Fruit fly (Drosophila melanogaster) whole organism, embryonic: ENCODE measurements around the gene CG3862.

Experiments
- Aef1 ChIP-seq: fragments of 200-800 bp; sonication (Bioruptor generic); IDR thresholded peaks from 3 replicates; pipeline ENCODE4 v1.3.6; 2022; ENCODE audit warnings: missing biosample characterization, missing genetic modification characterization
- Atf3 ChIP-seq: fragments of 200-800 bp; sonication (Bioruptor generic); optimal IDR thresholded peaks from 3 replicates; lab custom pipeline; 2016; ENCODE audit warnings: missing biosample characterization, missing genetic modification characterization
- Bteb2 ChIP-seq: fragments of 200-800 bp; sonication (Bioruptor generic); optimal IDR thresholded peaks from 2 replicates; lab custom pipeline; 2016; ENCODE audit warnings: missing biosample characterization, missing genetic modification characterization
- CG1024 ChIP-seq: fragments of 200-800 bp; sonication (Bioruptor generic); IDR thresholded peaks from 2 replicates; pipeline ENCODE4 v1.3.6; 2022; ENCODE audit warnings: missing biosample characterization, missing genetic modification characterization
- CG10267 ChIP-seq: fragments of 200-800 bp; sonication (Bioruptor generic); optimal IDR thresholded peaks from 2 replicates; lab custom pipeline; 2018; ENCODE audit warnings: missing biosample characterization, mild to moderate bottlenecking, missing genetic modification characterization, moderate library complexity
- CG11560 ChIP-seq: fragments of 200-800 bp; sonication (Bioruptor generic); IDR thresholded peaks from 3 replicates; pipeline ENCODE4 v1.3.6; 2022; ENCODE audit warnings: missing biosample characterization, missing genetic modification characterization
- CG11696 ChIP-seq: fragments of 200-800 bp; sonication (Bioruptor generic); IDR thresholded peaks from 2 replicates; pipeline ENCODE4 v1.3.6; 2022; ENCODE audit warnings: missing biosample characterization, missing genetic modification characterization
- CG12299 ChIP-seq: fragments of 200-800 bp; sonication (Bioruptor generic); optimal IDR thresholded peaks from 2 replicates; lab custom pipeline; 2018; ENCODE audit warnings: missing biosample characterization, mild to moderate bottlenecking, missing genetic modification characterization
- CG12391 ChIP-seq: fragments of 200-800 bp; sonication (Bioruptor generic); optimal IDR thresholded peaks from 3 replicates; lab custom pipeline; 2018; ENCODE audit warnings: missing biosample characterization, mild to moderate bottlenecking, missing genetic modification characterization, moderate library complexity
- CG13624 ChIP-seq: fragments of 200-800 bp; sonication (Bioruptor generic); optimal IDR thresholded peaks from 2 replicates; lab custom pipeline; 2016; ENCODE audit warnings: missing biosample characterization, missing genetic modification characterization
- CG13894 ChIP-seq: fragments of 200-800 bp; sonication (Bioruptor generic); optimal IDR thresholded peaks from 3 replicates; lab custom pipeline; 2018; ENCODE audit warnings: missing biosample characterization, mild to moderate bottlenecking, missing genetic modification characterization, moderate library complexity
- CG15073 ChIP-seq: fragments of 200-800 bp; sonication (Bioruptor generic); optimal IDR thresholded peaks from 2 replicates; lab custom pipeline; 2016; ENCODE audit warnings: missing biosample characterization, missing genetic modification characterization
- CG15696 ChIP-seq: fragments of 200-800 bp; sonication (Bioruptor generic); optimal IDR thresholded peaks from 2 replicates; lab custom pipeline; 2019; ENCODE audit warnings: missing biosample characterization, mild to moderate bottlenecking, missing genetic modification characterization, moderate library complexity
- CG17568 ChIP-seq: fragments of 200-800 bp; sonication (Bioruptor generic); optimal IDR thresholded peaks from 2 replicates; lab custom pipeline; 2018; ENCODE audit warnings: missing biosample characterization, mild to moderate bottlenecking, missing genetic modification characterization, moderate library complexity
- CG2712 ChIP-seq: fragments of 200-800 bp; optimal IDR thresholded peaks from 3 replicates; lab custom pipeline; 2019; ENCODE audit warnings: missing biosample characterization, mild to moderate bottlenecking, missing genetic modification characterization, moderate library complexity
- CG3065 ChIP-seq: fragments of 200-800 bp; sonication (Bioruptor generic); optimal IDR thresholded peaks from 2 replicates; lab custom pipeline; 2016; ENCODE audit warnings: missing biosample characterization, missing genetic modification characterization
- CG33213 ChIP-seq: fragments of 200-800 bp; sonication (Bioruptor generic); optimal IDR thresholded peaks from 3 replicates; lab custom pipeline; 2016; ENCODE audit warnings: missing biosample characterization, missing genetic modification characterization
- CG3847 ChIP-seq: fragments of 200-800 bp; sonication (Bioruptor generic); IDR thresholded peaks from 2 replicates; pipeline ENCODE4 v1.3.6; 2022; ENCODE audit warnings: missing biosample characterization, missing genetic modification characterization
- CG4424 ChIP-seq: fragments of 200-800 bp; sonication (Bioruptor generic); optimal IDR thresholded peaks from 3 replicates; lab custom pipeline; 2016; ENCODE audit warnings: missing biosample characterization, missing genetic modification characterization
- CG6813 ChIP-seq: fragments of 200-800 bp; sonication (Bioruptor generic); optimal IDR thresholded peaks from 2 replicates; lab custom pipeline; 2017; ENCODE audit warnings: missing biosample characterization, missing genetic modification characterization, mild to moderate bottlenecking, moderate library complexity, missing genetic modification reagents
- CG7786 ChIP-seq: fragments of 200-800 bp; sonication (Bioruptor generic); optimal IDR thresholded peaks from 2 replicates; lab custom pipeline; 2016; ENCODE audit warnings: missing biosample characterization, missing genetic modification characterization
- CG8478 ChIP-seq: fragments of >200 bp; optimal IDR thresholded peaks from 2 replicates; lab custom pipeline; 2018
- CG8765 ChIP-seq: fragments of 200-800 bp; sonication (Bioruptor generic); IDR thresholded peaks from 2 replicates; pipeline ENCODE4 v1.3.6; 2022; ENCODE audit warnings: missing biosample characterization, missing genetic modification characterization
- CG9876 ChIP-seq: fragments of 200-800 bp; sonication (Bioruptor generic); optimal IDR thresholded peaks from 2 replicates; lab custom pipeline; 2016; ENCODE audit warnings: missing biosample characterization, missing genetic modification characterization
- Dip3 ChIP-seq: fragments of 200-800 bp; sonication (Bioruptor generic); optimal IDR thresholded peaks from 3 replicates; lab custom pipeline; 2016; ENCODE audit warnings: missing biosample characterization, missing genetic modification characterization
- ERR ChIP-seq: fragments of 200-800 bp; sonication (Bioruptor generic); optimal IDR thresholded peaks from 2 replicates; lab custom pipeline; 2016; ENCODE audit warnings: missing biosample characterization, missing genetic modification characterization
- H2.0 ChIP-seq: fragments of 200-800 bp; sonication (Bioruptor generic); IDR thresholded peaks from 2 replicates; pipeline ENCODE4 v1.3.6; 2022; ENCODE audit warnings: missing biosample characterization, missing genetic modification characterization
- HLH3B ChIP-seq: fragments of 200-800 bp; sonication (Bioruptor generic); IDR thresholded peaks from 2 replicates; pipeline ENCODE4 v1.3.6; 2022; ENCODE audit warnings: missing biosample characterization, missing genetic modification characterization
- Hand ChIP-seq: fragments of 200-800 bp; sonication (Bioruptor generic); optimal IDR thresholded peaks from 2 replicates; lab custom pipeline; 2017; ENCODE audit warnings: mild to moderate bottlenecking, missing biosample characterization, missing genetic modification reagents, missing genetic modification characterization
- MBD-R2 ChIP-seq: fragments of 200-800 bp; sonication (Bioruptor generic); IDR thresholded peaks from 2 replicates; pipeline ENCODE4 v1.3.6; 2022; ENCODE audit warnings: missing biosample characterization, missing genetic modification characterization
- Myb ChIP-seq: fragments of 200-800 bp; sonication (Bioruptor generic); optimal IDR thresholded peaks from 2 replicates; lab custom pipeline; 2016; ENCODE audit warnings: missing biosample characterization, missing genetic modification characterization
- NK7.1 ChIP-seq: fragments of 200-800 bp; sonication (Bioruptor generic); optimal IDR thresholded peaks from 3 replicates; lab custom pipeline; 2016; ENCODE audit warnings: missing biosample characterization, missing genetic modification characterization
- PHDP ChIP-seq: fragments of 200-800 bp; sonication (Bioruptor generic); optimal IDR thresholded peaks from 3 replicates; lab custom pipeline; 2018; ENCODE audit warnings: missing biosample characterization, mild to moderate bottlenecking, missing genetic modification characterization, moderate library complexity
- Sin3A ChIP-seq: fragments of >200 bp; optimal IDR thresholded peaks from 2 replicates; lab custom pipeline; 2018
- Sox102F ChIP-seq: fragments of 200-800 bp; sonication (Bioruptor generic); optimal IDR thresholded peaks from 2 replicates; lab custom pipeline; 2018; ENCODE audit warnings: missing biosample characterization, mild to moderate bottlenecking, missing genetic modification characterization, moderate library complexity
- Xrp1 ChIP-seq: fragments of 200-800 bp; sonication (Bioruptor generic); IDR thresholded peaks from 2 replicates; pipeline ENCODE4 v1.3.6; 2022; ENCODE audit warnings: missing biosample characterization, missing genetic modification characterization
- al ChIP-seq: fragments of 200-800 bp; sonication (Bioruptor generic); IDR thresholded peaks from 2 replicates; pipeline ENCODE4 v1.3.6; 2022; ENCODE audit warnings: missing biosample characterization, missing genetic modification characterization
- aop ChIP-seq: fragments of 200-800 bp; sonication (Bioruptor generic); IDR thresholded peaks from 2 replicates; pipeline ENCODE4 v1.3.6; 2022; ENCODE audit warnings: missing biosample characterization, missing genetic modification characterization
- ap ChIP-seq: fragments of 200-800 bp; sonication (Bioruptor generic); IDR thresholded peaks from 2 replicates; pipeline ENCODE4 v1.3.6; 2022; ENCODE audit warnings: missing biosample characterization, missing genetic modification characterization
- ase ChIP-seq: fragments of 200-800 bp; sonication (Bioruptor generic); IDR thresholded peaks from 3 replicates; pipeline ENCODE4 v1.3.6; 2022; ENCODE audit warnings: missing biosample characterization, missing genetic modification characterization
- bcd ChIP-seq: fragments of 200-800 bp; sonication (Bioruptor generic); optimal IDR thresholded peaks from 2 replicates; lab custom pipeline; 2017; ENCODE audit warnings: missing biosample characterization, mild to moderate bottlenecking, missing genetic modification characterization
- bowl ChIP-seq: fragments of 200-800 bp; sonication (Bioruptor generic); IDR thresholded peaks from 2 replicates; pipeline ENCODE4 v1.3.6; 2022; ENCODE audit warnings: missing biosample characterization, missing genetic modification characterization
- cg ChIP-seq: fragments of 200-800 bp; sonication (Bioruptor generic); optimal IDR thresholded peaks from 3 replicates; lab custom pipeline; 2019; ENCODE audit warnings: missing biosample characterization, mild to moderate bottlenecking, missing genetic modification characterization, moderate library complexity
- ftz-f1 ChIP-seq: fragments of 200-800 bp; sonication (Bioruptor generic); optimal IDR thresholded peaks from 2 replicates; lab custom pipeline; 2016; ENCODE audit warnings: missing biosample characterization, missing genetic modification characterization
- jing ChIP-seq: fragments of 200-800 bp; sonication (Bioruptor generic); optimal IDR thresholded peaks from 2 replicates; lab custom pipeline; 2018; ENCODE audit warnings: missing biosample characterization, mild to moderate bottlenecking, missing genetic modification characterization
- nau ChIP-seq: fragments of 200-800 bp; sonication (Bioruptor generic); optimal IDR thresholded peaks from 3 replicates; lab custom pipeline; 2017; ENCODE audit warnings: missing biosample characterization, mild to moderate bottlenecking, missing genetic modification characterization, missing genetic modification reagents
- org-1 ChIP-seq: fragments of 200-800 bp; sonication (Bioruptor generic); optimal IDR thresholded peaks from 2 replicates; lab custom pipeline; 2017; ENCODE audit warnings: missing biosample characterization, missing genetic modification characterization
- prd ChIP-seq, 3 experiments: fragments of >200 bp in 2 of 3; fragments of 200-800 bp in 1 of 3; sonication (Bioruptor generic) in 1 of 3; optimal IDR thresholded peaks in 2 of 3; IDR thresholded peaks in 1 of 3; 2 replicates in 2 of 3; 3 replicates in 1 of 3; pipeline versions ENCODE4 v1.3.6 to Lab custom; 2017 to 2022; ENCODE audit warnings: missing biosample characterization in 1 of 3, missing genetic modification characterization in 1 of 3
- row ChIP-seq: fragments of 200-800 bp; sonication (Bioruptor generic); IDR thresholded peaks from 3 replicates; pipeline ENCODE4 v1.3.6; 2022; ENCODE audit warnings: missing biosample characterization, missing genetic modification characterization
- scrt ChIP-seq: fragments of 200-800 bp; sonication (Bioruptor generic); optimal IDR thresholded peaks from 2 replicates; lab custom pipeline; 2018; ENCODE audit warnings: missing biosample characterization, mild to moderate bottlenecking, missing genetic modification characterization, moderate library complexity
- ssp ChIP-seq: fragments of 200-800 bp; sonication (Bioruptor generic); IDR thresholded peaks from 2 replicates; pipeline ENCODE4 v1.3.6; 2022; ENCODE audit warnings: missing biosample characterization, missing genetic modification characterization
- stc ChIP-seq: fragments of 200-800 bp; sonication (Bioruptor generic); IDR thresholded peaks from 2 replicates; pipeline ENCODE4 v1.3.6; 2022; ENCODE audit warnings: missing biosample characterization, missing genetic modification characterization

CG3862 gene

DNA sequence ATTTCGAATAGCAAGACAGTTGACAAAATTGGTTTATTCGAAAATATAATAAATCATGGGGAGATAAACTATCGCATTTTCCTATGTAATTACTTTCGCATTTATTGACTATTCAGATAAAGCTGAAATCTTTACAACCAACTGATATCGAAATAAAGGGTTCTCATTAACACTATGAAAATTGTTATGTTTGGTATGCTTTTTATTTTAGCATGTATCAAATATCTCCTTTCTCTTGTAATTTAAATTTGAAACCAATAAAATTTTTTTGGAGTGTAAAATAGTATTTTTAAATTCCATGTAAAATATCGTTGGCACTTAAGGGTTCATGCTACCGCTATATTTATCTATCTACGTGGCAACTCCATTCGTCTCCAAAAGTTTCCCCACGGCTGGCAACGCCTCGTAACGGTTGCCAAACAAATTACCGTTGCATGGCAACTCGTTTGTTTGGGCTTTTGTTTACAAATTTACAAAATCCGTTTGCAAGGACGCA, 29.4 kb upstream of the CG3862 start, which contains the start of gene CG13949 (continued):
- no peak for TF ChIP-seq jing (GFP tag; lab: Kevin White, UChicago)
- peak; percentile 22 for TF ChIP-seq NK7.1 (GFP tag; lab: Kevin White, UChicago)
- peak; percentile 92 for TF ChIP-seq CG3847 (GFP tag; lab: Robert Waterston, UW)
- 0 out of 2 replicates have a peak, but pooled peaks have one; percentile 57 for TF ChIP-seq CG11696
- TF ChIP-seq Myb (GFP tag; lab: Kevin White, UChicago) = peak; percentile 100
- peak; percentile 32 for TF ChIP-seq scrt (GFP tag; lab: Kevin White, UChicago)
- TF ChIP-seq CG13624 = peak; percentile 64
- TF ChIP-seq CG10267 (tag; lab: Kevin White, UChicago) = peak; percentile 72
- peak; percentile 56 for TF ChIP-seq CG12299 (tag; lab: Kevin White, UChicago)
- TF ChIP-seq CG15696 = peak; percentile 15
- TF ChIP-seq bcd (GFP tag; lab: Kevin White, UChicago) = peak; percentile 45
- peak; percentile 70 for TF ChIP-seq CG2712 (tag; lab: Kevin White, UChicago)
- peak; percentile 60 for TF ChIP-seq Hand (GFP tag; lab: Kevin White, UChicago)
- peak; percentile 15 for TF ChIP-seq Dip3
- peak; percentile 8 for TF ChIP-seq Atf3 (GFP tag; lab: Kevin White, UChicago)
- peak; percentile 76 for TF ChIP-seq stc (GFP tag; lab: Robert Waterston, UW)
- TF ChIP-seq CG6813 (GFP tag; lab: Kevin White, UChicago) = peak; percentile 30
- TF ChIP-seq ERR (GFP tag; lab: Kevin White, UChicago) = no peak
- peak; percentile 47 for TF ChIP-seq ssp (GFP tag; lab: Robert Waterston, UW)
- TF ChIP-seq ap (GFP tag; lab: Robert Waterston, UW) = no peak
- TF ChIP-seq Sin3A (lab: Kevin White, UChicago) = no peak
- peak; percentile 17 for TF ChIP-seq CG9876
- TF ChIP-seq row = peak; percentile 69
- TF ChIP-seq CG8765 (GFP tag; lab: Robert Waterston, UW) = peak; percentile 49; the same call in 1 of the 2 replicates
- no peak for TF ChIP-seq CG1024
- peak; percentile 67 for TF ChIP-seq Sox102F (GFP tag; lab: Kevin White, UChicago)
- peak; percentile 44 for TF ChIP-seq CG4424 (GFP tag; lab: Kevin White, UChicago)
- peak; percentile 80 for TF ChIP-seq H2.0 (GFP tag; lab: Robert Waterston, UW)
- TF ChIP-seq ftz-f1 (GFP tag; lab: Kevin White, UChicago) = no peak
- no peak for TF ChIP-seq cg (GFP tag; lab: Kevin White, UChicago)
- peak; percentile 64 for TF ChIP-seq HLH3B (GFP tag; lab: Robert Waterston, UW)
- peak; percentile 71; the same call in 2 of the 3 replicates for TF ChIP-seq ase (GFP tag; lab: Robert Waterston, UW)
- TF ChIP-seq CG33213 (GFP tag; lab: Kevin White, UChicago) = peak; percentile 71
- peak; percentile 81 for TF ChIP-seq CG12391 (tag; lab: Kevin White, UChicago)
- TF ChIP-seq CG13894 (tag; lab: Kevin White, UChicago) = peak; percentile 63
- peak; percentile 75 for TF ChIP-seq Bteb2 (GFP tag; lab: Kevin White, UChicago)
- TF ChIP-seq PHDP (tag; lab: Kevin White, UChicago) = peak; percentile 84
- no peak for TF ChIP-seq org-1
- no peak for TF ChIP-seq CG7786
- TF ChIP-seq CG11560 (tag; lab: Robert Waterston, UW) = 0 out of 3 replicates have a peak, but pooled peaks have one; percentile 47
- TF ChIP-seq MBD-R2 (GFP tag; lab: Robert Waterston, UW) = peak; percentile 82
- TF ChIP-seq prd (optimal IDR thresholded peaks at IDR 0.05; lab: Kevin White, UChicago) = no peak
- TF ChIP-seq prd (GFP tag; IDR thresholded peaks at IDR 0.05; lab: Robert Waterston, UW) = peak; percentile 80
- TF ChIP-seq CG17568 (GFP tag; lab: Kevin White, UChicago) = peak; percentile 55
- no peak for TF ChIP-seq nau (GFP tag; lab: Kevin White, UChicago)
- peak; percentile 67 for TF ChIP-seq al (GFP tag; lab: Robert Waterston, UW)
- no peak for TF ChIP-seq aop
- TF ChIP-seq bowl = no peak
- no peak for TF ChIP-seq CG15073 (GFP tag; lab: Kevin White, UChicago)
- TF ChIP-seq Aef1 (GFP tag; lab: Robert Waterston, UW) = peak; percentile 82
- TF ChIP-seq CG8478 = peak; percentile 17
- no peak for TF ChIP-seq CG3065
- peak; percentile 83 for TF ChIP-seq Xrp1
